Worm (Caenorhabditis elegans) whole organism, late embryonic: Measurements from ENCODE around the gene C24A3.9.

Source experiments
- F13H6.1 ChIP-seq: sonication (generic microtip); optimal IDR thresholded peaks from 2 replicates; lab custom pipeline; 2016; ENCODE audit warnings: missing genetic modification characterization, missing compliant biosample characterization
- K09A11.1 ChIP-seq: sonication (generic microtip); optimal IDR thresholded peaks from 2 replicates; lab custom pipeline; 2017; ENCODE audit warnings: antibody characterized with exemption, mild to moderate bottlenecking, missing genetic modification characterization, missing compliant biosample characterization; ENCODE audit not compliant: insufficient read depth
- nhr-232 ChIP-seq: sonication (generic microtip); optimal IDR thresholded peaks from 2 replicates; lab custom pipeline; 2016; ENCODE audit warnings: missing genetic modification characterization, missing compliant biosample characterization
- tbx-7 ChIP-seq: sonication (generic microtip); optimal IDR thresholded peaks from 2 replicates; lab custom pipeline; 2016; ENCODE audit warnings: missing genotype, missing genetic modification characterization, missing compliant biosample characterization

- TF ChIP-seq tbx-7 (tag; lab: Kevin White, UChicago), result no peak
- TF ChIP-seq nhr-232 (tag; lab: Kevin White, UChicago), result no peak
- TF ChIP-seq F13H6.1 (tag; lab: Kevin White, UChicago), result no peak
- TF ChIP-seq K09A11.1 (tag; lab: Kevin White, UChicago), result no peak
These were observed 14.8 kb downstream of the C24A3.9 start for ce11 chrX:8995527-8995946.
